Worm (Caenorhabditis elegans) whole organism, L3 larva: ENCODE measurements around the gene sru-22.
"Not testable (repeated sequence)": the region's sequence is repeated elsewhere in the genome, so short reads cannot be mapped to it uniquely, and the experiment has no call there.

Experiments used
- R02D3.7 ChIP-seq: fragments of 150-350 bp; optimal IDR thresholded peaks from 2 replicates; lab custom pipeline; 2014; ENCODE audit warnings: missing biosample characterization, missing genetic modification characterization
- aly-2 ChIP-seq: fragments of 150-350 bp; optimal IDR thresholded peaks from 2 replicates; lab custom pipeline; 2014; ENCODE audit warnings: missing biosample characterization, missing genetic modification characterization
- ama-1 ChIP-seq: fragments of 150-350 bp; optimal IDR thresholded peaks from 2 replicates; lab custom pipeline; 2018
- ceh-16 ChIP-seq: sonication (generic microtip); optimal IDR thresholded peaks from 2 replicates; lab custom pipeline; 2017; ENCODE audit warnings: missing biosample characterization, missing genetic modification characterization
- ceh-28 ChIP-seq: fragments of 150-350 bp; optimal IDR thresholded peaks from 2 replicates; lab custom pipeline; 2014; ENCODE audit warnings: missing biosample characterization, missing genetic modification reagents, missing genetic modification characterization
- ceh-9 ChIP-seq: sonication (generic microtip); optimal IDR thresholded peaks from 2 replicates; lab custom pipeline; 2018; ENCODE audit warnings: missing biosample characterization, missing genetic modification characterization
- daf-12 ChIP-seq: fragments of 150-350 bp; optimal IDR thresholded peaks from 2 replicates; lab custom pipeline; 2014; ENCODE audit warnings: missing biosample characterization, missing genetic modification reagents, missing genetic modification characterization
- egl-5 ChIP-seq: fragments of 150-350 bp; optimal IDR thresholded peaks from 2 replicates; lab custom pipeline; 2017; ENCODE audit warnings: missing biosample characterization, missing genetic modification reagents, missing genetic modification characterization, inconsistent platforms
- elt-2 ChIP-seq: sonication (generic microtip); optimal IDR thresholded peaks from 2 replicates; lab custom pipeline; 2016; ENCODE audit warnings: missing genetic modification reagents, mild to moderate bottlenecking, missing genetic modification characterization, missing compliant biosample characterization
- fkh-10 ChIP-seq: sonication (generic microtip); optimal IDR thresholded peaks from 2 replicates; lab custom pipeline; 2017; ENCODE audit warnings: missing biosample characterization, missing genetic modification reagents, missing genetic modification characterization
- fos-1 ChIP-seq: fragments of 150-350 bp; optimal IDR thresholded peaks from 2 replicates; lab custom pipeline; 2014; ENCODE audit warnings: missing biosample characterization, missing genetic modification characterization
- jun-1 ChIP-seq: fragments of 150-350 bp; optimal IDR thresholded peaks from 2 replicates; lab custom pipeline; 2014; ENCODE audit warnings: missing biosample characterization, missing genetic modification reagents, missing genetic modification characterization
- lin-15B ChIP-seq: fragments of 150-350 bp; optimal IDR thresholded peaks from 2 replicates; lab custom pipeline; 2014; ENCODE audit warnings: missing biosample characterization, missing genetic modification characterization
- mdl-1 ChIP-seq: fragments of 150-350 bp; optimal IDR thresholded peaks from 2 replicates; lab custom pipeline; 2014; ENCODE audit warnings: missing biosample characterization, missing genetic modification characterization
- mml-1 ChIP-seq: fragments of 150-350 bp; sonication (generic microtip); optimal IDR thresholded peaks from 3 replicates; lab custom pipeline; 2014; ENCODE audit warnings: missing biosample characterization, missing genetic modification characterization
- nfya-1 ChIP-seq: sonication (generic microtip); optimal IDR thresholded peaks from 2 replicates; lab custom pipeline; 2017; ENCODE audit warnings: missing genetic modification characterization, mild to moderate bottlenecking, missing compliant biosample characterization, antibody characterized with exemption, moderate library complexity; ENCODE audit not compliant: insufficient read depth
- nhr-11 ChIP-seq: fragments of 150-350 bp; optimal IDR thresholded peaks from 2 replicates; lab custom pipeline; 2014; ENCODE audit warnings: missing biosample characterization, missing genetic modification characterization
- nhr-23 ChIP-seq: fragments of 150-350 bp; optimal IDR thresholded peaks from 2 replicates; lab custom pipeline; 2014; ENCODE audit warnings: missing biosample characterization, missing genetic modification reagents, missing genetic modification characterization
- nhr-25 ChIP-seq: sonication (generic microtip); optimal IDR thresholded peaks from 2 replicates; lab custom pipeline; 2017; ENCODE audit warnings: missing biosample characterization, missing genetic modification characterization
- nhr-28 ChIP-seq: fragments of 150-350 bp; optimal IDR thresholded peaks from 2 replicates; lab custom pipeline; 2014; ENCODE audit warnings: missing biosample characterization, missing genetic modification characterization
- nhr-67 ChIP-seq: fragments of 150-350 bp; optimal IDR thresholded peaks from 2 replicates; lab custom pipeline; 2014; ENCODE audit warnings: missing biosample characterization, missing genetic modification characterization
- nhr-76 ChIP-seq: fragments of 150-350 bp; sonication (generic microtip); optimal IDR thresholded peaks from 5 replicates; lab custom pipeline; 2014; ENCODE audit warnings: missing biosample characterization, missing genetic modification characterization
- nhr-77 ChIP-seq: fragments of 150-350 bp; optimal IDR thresholded peaks from 2 replicates; lab custom pipeline; 2014; ENCODE audit warnings: missing biosample characterization, missing genetic modification characterization
- pha-4 ChIP-seq: fragments of 150-350 bp; optimal IDR thresholded peaks from 2 replicates; lab custom pipeline; 2014; ENCODE audit warnings: missing biosample characterization, missing genetic modification reagents, missing genetic modification characterization
- pqm-1 ChIP-seq: fragments of 150-350 bp; optimal IDR thresholded peaks from 2 replicates; lab custom pipeline; 2017; ENCODE audit warnings: missing biosample characterization, missing genetic modification characterization, inconsistent platforms
- skn-1 ChIP-seq: fragments of 150-350 bp; optimal IDR thresholded peaks from 2 replicates; lab custom pipeline; 2014; ENCODE audit warnings: missing biosample characterization, missing genetic modification characterization
- unc-39 ChIP-seq: sonication (generic microtip); optimal IDR thresholded peaks from 4 replicates; lab custom pipeline; 2017; ENCODE audit warnings: missing biosample characterization, missing genetic modification characterization
- zag-1 ChIP-seq: fragments of 150-350 bp; optimal IDR thresholded peaks from 2 replicates; lab custom pipeline; 2014; ENCODE audit warnings: missing biosample characterization, missing genetic modification characterization
- ztf-11 ChIP-seq: fragments of 150-350 bp; optimal IDR thresholded peaks from 2 replicates; lab custom pipeline; 2014; ENCODE audit warnings: missing biosample characterization, missing genetic modification characterization

The sru-22 gene

ce11 chrV:16000433-16000832 is 25.7 kb upstream of the sru-22 start, which contains the start of gene nhr-50:
nhr-50 (minus strand) TSS chrV:16000631.
- TF ChIP-seq skn-1 = peak; percentile 13
- TF ChIP-seq elt-2 (tag; lab: Kevin White, UChicago) = peak; percentile 80
- peak; percentile 84 for TF ChIP-seq pqm-1
- TF ChIP-seq fkh-10 (GFP tag; lab: Kevin White, UChicago) = no peak
- no peak for TF ChIP-seq zag-1
- no peak for TF ChIP-seq nhr-11
- TF ChIP-seq mdl-1 (tag; lab: Kevin White, UChicago) = peak; percentile 13
- TF ChIP-seq nhr-23 (tag; lab: Kevin White, UChicago) = peak; percentile 55
- peak; percentile 12 for TF ChIP-seq nhr-25 (tag; lab: Kevin White, UChicago)
- TF ChIP-seq unc-39 (tag; lab: Kevin White, UChicago) = no peak
- TF ChIP-seq aly-2 (tag; lab: Kevin White, UChicago) = no peak
- TF ChIP-seq fos-1 = peak; percentile 69
- TF ChIP-seq pha-4 (tag; lab: Kevin White, UChicago) = peak; percentile 93
- TF ChIP-seq jun-1 (tag; lab: Kevin White, UChicago) = peak; percentile 92
- TF ChIP-seq, all 47 proteins: peak for 9

- no peak for TF ChIP-seq lin-15B (tag; lab: Kevin White, UChicago)
- TF ChIP-seq daf-12 (tag; lab: Kevin White, UChicago) = no peak
- TF ChIP-seq elt-2 (tag; lab: Kevin White, UChicago) = no peak
- TF ChIP-seq nfya-1 (tag; lab: Kevin White, UChicago) = no peak
Measured at ce11 chrV:15996655-15997186, 22.0 kb upstream of the sru-22 start, which contains the start of the genes C06C6.9 and C06C6.8. C06C6.9 (minus strand) TSS chrV:15996755. C06C6.8 (plus strand) TSS chrV:15997136.

- not testable (repeated sequence) for TF ChIP-seq R02D3.7 (tag; lab: Kevin White, UChicago); nhr-25 (tag; lab: Kevin White, UChicago); nhr-28
Measured at ce11 chrV:15991850-15992249, 17.1 kb upstream of the sru-22 start, which contains the start of gene C06C6.7. C06C6.7 (plus strand) TSS chrV:15992150.

- no peak for TF ChIP-seq elt-2 (tag; lab: Kevin White, UChicago)
- TF ChIP-seq nhr-76 (tag; lab: Kevin White, UChicago) = no peak
- no peak for TF ChIP-seq ama-1 (lab: Kevin White, UChicago)
- no peak for TF ChIP-seq fkh-10 (GFP tag; lab: Kevin White, UChicago)
- no peak for TF ChIP-seq nfya-1 (tag; lab: Kevin White, UChicago)
Measured at ce11 chrV:15988074-15988473, 13.3 kb upstream of the sru-22 start, which contains the start of gene F36G9.15. F36G9.15 (minus strand) TSS chrV:15988174.

ce11 chrV:15982733-15983344 is 8.1 kb upstream of the sru-22 start, which contains the start of the genes fbxa-99 and F36G9.13:
fbxa-99 (minus strand) TSS chrV:15982854.
F36G9.13 (plus strand) TSS chrV:15983294.
- TF ChIP-seq nhr-67 (no peak), skn-1 (no peak), elt-2 (tag; lab: Kevin White, UChicago) (peak; percentile 67), pqm-1 (peak; percentile 65), fkh-10 (GFP tag; lab: Kevin White, UChicago) (no peak), ama-1 (lab: Kevin White, UChicago) (no peak), ceh-9 (no peak), egl-5 (tag; lab: Kevin White, UChicago) (no peak)
- TF ChIP-seq, all 47 proteins: peak for 2

ce11 chrV:15978232-15978764 is 3.6 kb upstream of the sru-22 start, which contains the start of gene oac-20:
oac-20 (plus strand) TSS chrV:15978714.
- TF ChIP-seq nhr-25 (tag; lab: Kevin White, UChicago) = no peak
- TF ChIP-seq pqm-1 = peak; percentile 76
- TF ChIP-seq elt-2 (tag; lab: Kevin White, UChicago) = peak; percentile 92

- TF ChIP-seq ceh-28 (tag; lab: Kevin White, UChicago) (no peak), ztf-11 (no peak), ceh-16 (no peak), zag-1 (no peak), unc-39 (tag; lab: Kevin White, UChicago) (no peak), pqm-1 (no peak), R02D3.7 (tag; lab: Kevin White, UChicago) (no peak), nhr-77 (tag; lab: Kevin White, UChicago) (no peak), ama-1 (lab: Kevin White, UChicago) (no peak), mml-1 (no peak), daf-12 (tag; lab: Kevin White, UChicago) (no peak), nhr-25 (tag; lab: Kevin White, UChicago) (no peak)
Measured at ce11 chrV:15975845-15976244, 1.1 kb upstream of the sru-22 start, which contains the start of gene clec-232. clec-232 (plus strand) TSS chrV:15976145.
